Worm (Caenorhabditis elegans): ENCODE data around the gene crn-3.

crn-3 gene

ce11 chrII:10587742-10588141 lies at the start of gene crn-3:
Gene crn-3 (plus strand): TSS chrII:10588042.
- no peak for TF ChIP-seq F49E8.2 (tag; optimal IDR thresholded peaks at IDR 0.05; ENCODE audit: borderline replicate concordance)
- no peak for TF ChIP-seq daf-8 (GFP tag; IDR thresholded peaks at IDR 0.05)
- TF ChIP-seq lin-15B (tag; optimal IDR thresholded peaks at IDR 0.05): no peak
- TF ChIP-seq skn-1 (tag; optimal IDR thresholded peaks at IDR 0.05): no peak

ce11 chrII:10539232-10539631 lies 48.6 kb upstream of the crn-3 start, which contains the start of gene R166.3:
Gene R166.3 (minus strand): TSS chrII:10539332.
- TF ChIP-seq lin-38 (GFP tag; IDR thresholded peaks at IDR 0.05) (peak; percentile 31; the same call in 1 of the 2 replicates), ZK546.5 (tag; optimal IDR thresholded peaks at IDR 0.05) (no peak)

- peak; percentile 61 for TF ChIP-seq nhr-11 (tag; optimal IDR thresholded peaks at IDR 0.05)
- peak; percentile 12 for TF ChIP-seq gei-8 (GFP tag; optimal IDR thresholded peaks at IDR 0.05)
- TF ChIP-seq unc-130 (GFP tag; optimal IDR thresholded peaks at IDR 0.05): no peak
- TF ChIP-seq mes-2 (tag; optimal IDR thresholded peaks at IDR 0.05; ENCODE audit: poor library complexity, severe bottlenecking): peak; percentile 79
- TF ChIP-seq T26A8.4 (GFP tag; IDR thresholded peaks at IDR 0.05): peak; percentile 95
- no peak for TF ChIP-seq nhr-76 (tag; optimal IDR thresholded peaks at IDR 0.05)
- peak; percentile 75; the same call in 1 of the 2 replicates for TF ChIP-seq dmd-9 (GFP tag; IDR thresholded peaks at IDR 0.05)
- peak; percentile 78 for TF ChIP-seq nhr-42 (GFP tag; IDR thresholded peaks at IDR 0.05)
- TF ChIP-seq ceh-32 (tag; optimal IDR thresholded peaks at IDR 0.05; ENCODE audit: poor library complexity): no peak
- peak; percentile 92 for TF ChIP-seq egl-43 (GFP tag; IDR thresholded peaks at IDR 0.05)
- TF ChIP-seq fos-1 (tag; optimal IDR thresholded peaks at IDR 0.05): peak; percentile 60
- no peak for TF ChIP-seq snpc-4 (tag; optimal IDR thresholded peaks at IDR 0.05)
- peak; percentile 65 for TF ChIP-seq tra-1 (GFP tag; IDR thresholded peaks at IDR 0.05)
- TF ChIP-seq mdl-1 (tag; optimal IDR thresholded peaks at IDR 0.05): peak; percentile 6 to 13
- TF ChIP-seq dmd-8 (GFP tag; IDR thresholded peaks at IDR 0.05): 0 out of 2 replicates have a peak, but pooled peaks have one; percentile 39
- peak; percentile 45 to 73 for TF ChIP-seq madf-5 (GFP tag; IDR thresholded peaks at IDR 0.05)
- no peak for TF ChIP-seq ces-1 (GFP tag; optimal IDR thresholded peaks at IDR 0.05)
- TF ChIP-seq nhr-6 (tag; optimal IDR thresholded peaks at IDR 0.05): peak; percentile 76
- TF ChIP-seq daf-19 (GFP tag; conservative IDR thresholded peaks at IDR 0.05): peak; percentile 78
- peak; percentile 56; the same call in 1 of the 2 replicates for TF ChIP-seq Y48G9A.11 (GFP tag; IDR thresholded peaks at IDR 0.05)
- no peak for TF ChIP-seq F10B5.3 (tag; optimal IDR thresholded peaks at IDR 0.05)
- TF ChIP-seq nhr-237 (tag; optimal IDR thresholded peaks at IDR 0.05): no peak
- peak; percentile 6 for TF ChIP-seq lin-13 (GFP tag; optimal IDR thresholded peaks at IDR 0.05)
- TF ChIP-seq ceh-82 (tag; optimal IDR thresholded peaks at IDR 0.05): no peak
- TF ChIP-seq ama-1 (optimal IDR thresholded peaks at IDR 0.05): peak; percentile 92
- no peak for TF ChIP-seq Y5F2A.4 (GFP tag; optimal IDR thresholded peaks at IDR 0.05)
- peak; percentile 92 for TF ChIP-seq arid-1 (GFP tag; conservative IDR thresholded peaks at IDR 0.05)
- peak; percentile 68; the same call in 1 of the 2 replicates for TF ChIP-seq ZK337.2 (GFP tag; IDR thresholded peaks at IDR 0.05)
- TF ChIP-seq lsy-2 (tag; optimal IDR thresholded peaks at IDR 0.05): peak; percentile 47 to 91
- no peak for TF ChIP-seq nhr-10 (tag; optimal IDR thresholded peaks at IDR 0.05)
- no peak for TF ChIP-seq skn-1 (tag; optimal IDR thresholded peaks at IDR 0.05)
- peak; percentile 83 for TF ChIP-seq T20F7.1 (GFP tag; optimal IDR thresholded peaks at IDR 0.05)
- TF ChIP-seq dmd-6 (GFP tag; IDR thresholded peaks at IDR 0.05): peak; percentile 54
- peak; percentile 87 for TF ChIP-seq pha-4 (GFP tag; IDR thresholded peaks at IDR 0.05)
- peak; percentile 32 for TF ChIP-seq pha-4 (tag; optimal IDR thresholded peaks at IDR 0.05)
- TF ChIP-seq pqm-1 (tag; optimal IDR thresholded peaks at IDR 0.05): no peak
- TF ChIP-seq lim-7 (GFP tag; IDR thresholded peaks at IDR 0.05): peak; percentile 70; the same call in 1 of the 2 replicates
- TF ChIP-seq php-3 (GFP tag; IDR thresholded peaks at IDR 0.05): peak; percentile 80
- peak; percentile 45; the same call in 1 of the 2 replicates for TF ChIP-seq Y75B8A.6 (GFP tag; IDR thresholded peaks at IDR 0.05)
- TF ChIP-seq lin-39 (tag; optimal IDR thresholded peaks at IDR 0.05): no peak
- peak; percentile 61 for TF ChIP-seq zip-2 (tag; optimal IDR thresholded peaks at IDR 0.05)
- no peak for TF ChIP-seq egl-27 (tag; optimal IDR thresholded peaks at IDR 0.05)
- peak; percentile 58 for TF ChIP-seq dpl-1 (GFP tag; optimal IDR thresholded peaks at IDR 0.05)
These were observed 45.8 kb upstream of the crn-3 start, which contains the start of gene pro-1 for ce11 chrII:10541923-10542486. Gene pro-1 (minus strand): TSS chrII:10541996.

Data from whole organism, L4 larva.